Worm (Caenorhabditis elegans) whole organism, young adult: ENCODE data around the gene T21C9.9.

Experiments used
- B0019.2 ChIP-seq: fragments of 200-800 bp; sonication (Bioruptor generic); conservative IDR thresholded peaks from 2 replicates; pipeline ENCODE4 v1.3.6; 2022; ENCODE audit warnings: missing genetic modification reagents, missing genetic modification characterization, missing compliant biosample characterization
- B0035.1 ChIP-seq: sonication (generic microtip); optimal IDR thresholded peaks from 2 replicates; lab custom pipeline; 2016; ENCODE audit warnings: missing genetic modification characterization, mild to moderate bottlenecking, missing compliant biosample characterization, missing genotype, missing genetic modification reagents
- B0336.3 ChIP-seq: fragments of 200-800 bp; sonication (Bioruptor generic); IDR thresholded peaks from 2 replicates; pipeline ENCODE4 v1.3.6; 2022; ENCODE audit warnings: missing genetic modification characterization, missing compliant biosample characterization
- D2030.7 ChIP-seq: fragments of 200-800 bp; sonication (Bioruptor generic); IDR thresholded peaks from 2 replicates; pipeline ENCODE4 v1.3.6; 2022; ENCODE audit warnings: missing genetic modification reagents, missing genetic modification characterization, missing compliant biosample characterization
- F10E7.11 ChIP-seq: sonication (generic microtip); optimal IDR thresholded peaks from 2 replicates; lab custom pipeline; 2017; ENCODE audit warnings: mild to moderate bottlenecking, missing genetic modification characterization, moderate library complexity, missing compliant biosample characterization
- F23B12.7 ChIP-seq: sonication (generic microtip); optimal IDR thresholded peaks from 2 replicates; lab custom pipeline; 2017; ENCODE audit warnings: missing genetic modification characterization, mild to moderate bottlenecking, missing compliant biosample characterization, antibody characterized with exemption, moderate library complexity; ENCODE audit not compliant: insufficient read depth
- F33H1.4 ChIP-seq: fragments of 200-800 bp; sonication (Bioruptor generic); IDR thresholded peaks from 2 replicates; pipeline ENCODE4 v1.3.6; 2022; ENCODE audit warnings: missing genetic modification reagents, missing genetic modification characterization, missing compliant biosample characterization
- F39B2.1 ChIP-seq: fragments of 200-800 bp; sonication (Bioruptor generic); IDR thresholded peaks from 2 replicates; pipeline ENCODE4 v1.3.6; 2022; ENCODE audit warnings: missing genetic modification reagents, missing genetic modification characterization, missing compliant biosample characterization
- F49E8.2 ChIP-seq: sonication (generic microtip); optimal IDR thresholded peaks from 3 replicates; lab custom pipeline; 2017; ENCODE audit warnings: missing genetic modification characterization, mild to moderate bottlenecking, missing compliant biosample characterization, antibody characterized with exemption, moderate library complexity; ENCODE audit not compliant: insufficient read depth
- F55B11.4 ChIP-seq: sonication (generic microtip); optimal IDR thresholded peaks from 2 replicates; lab custom pipeline; 2016; ENCODE audit warnings: missing compliant biosample characterization, missing genetic modification characterization, borderline replicate concordance; ENCODE audit not compliant: insufficient read depth
- F57C9.4 ChIP-seq: sonication (generic microtip); optimal IDR thresholded peaks from 2 replicates; lab custom pipeline; 2017; ENCODE audit warnings: mild to moderate bottlenecking, missing genetic modification characterization, missing compliant biosample characterization
- K12H6.12 ChIP-seq: fragments of 200-800 bp; sonication (Bioruptor generic); optimal IDR thresholded peaks from 2 replicates; lab custom pipeline; 2018; ENCODE audit warnings: mild to moderate bottlenecking, missing genetic modification characterization, missing compliant biosample characterization
- T07F8.4 ChIP-seq: sonication (generic microtip); optimal IDR thresholded peaks from 2 replicates; lab custom pipeline; 2016; ENCODE audit warnings: mild to moderate bottlenecking, missing genetic modification characterization, moderate library complexity, missing compliant biosample characterization
- ZK185.1 ChIP-seq: sonication (generic microtip); optimal IDR thresholded peaks from 2 replicates; lab custom pipeline; 2016; ENCODE audit warnings: mild to moderate bottlenecking, missing genetic modification characterization, missing compliant biosample characterization; ENCODE audit not compliant: poor library complexity, severe bottlenecking
- akir-1 ChIP-seq: fragments of 200-800 bp; sonication (Bioruptor generic); optimal IDR thresholded peaks from 2 replicates; lab custom pipeline; 2018; ENCODE audit warnings: mild to moderate bottlenecking, missing genetic modification characterization, moderate library complexity, missing compliant biosample characterization
- atf-7 ChIP-seq: sonication (generic microtip); optimal IDR thresholded peaks from 2 replicates; lab custom pipeline; 2017; ENCODE audit warnings: mild to moderate bottlenecking, missing genetic modification characterization, missing compliant biosample characterization
- athp-1 ChIP-seq: sonication (generic microtip); optimal IDR thresholded peaks from 2 replicates; lab custom pipeline; 2017; ENCODE audit warnings: mild to moderate bottlenecking, missing genetic modification characterization, missing compliant biosample characterization
- attf-5 ChIP-seq: fragments of 200-800 bp; sonication (Bioruptor generic); optimal IDR thresholded peaks from 2 replicates; lab custom pipeline; 2018; ENCODE audit warnings: mild to moderate bottlenecking, missing genetic modification characterization, missing compliant biosample characterization
- bed-2 ChIP-seq: fragments of 200-800 bp; sonication (Bioruptor generic); IDR thresholded peaks from 2 replicates; pipeline ENCODE4 v1.3.6; 2022; ENCODE audit warnings: missing genetic modification reagents, missing genetic modification characterization, missing compliant biosample characterization
- ccch-3 ChIP-seq: fragments of 200-800 bp; sonication (Bioruptor generic); optimal IDR thresholded peaks from 2 replicates; lab custom pipeline; 2018; ENCODE audit warnings: mild to moderate bottlenecking, missing genetic modification characterization, missing compliant biosample characterization
- cebp-2 ChIP-seq: fragments of 200-800 bp; sonication (Bioruptor generic); IDR thresholded peaks from 2 replicates; pipeline ENCODE4 v1.3.6; 2022; ENCODE audit warnings: missing genetic modification characterization, missing compliant biosample characterization
- ceh-27 ChIP-seq: fragments of 200-800 bp; sonication (Bioruptor generic); optimal IDR thresholded peaks from 2 replicates; lab custom pipeline; 2018; ENCODE audit warnings: mild to moderate bottlenecking, missing genetic modification characterization, moderate library complexity, missing compliant biosample characterization
- chd-7 ChIP-seq: sonication (generic microtip); optimal IDR thresholded peaks from 2 replicates; lab custom pipeline; 2016; ENCODE audit warnings: mild to moderate bottlenecking, missing genetic modification characterization, moderate library complexity, missing compliant biosample characterization
- die-1 ChIP-seq: sonication (generic microtip); optimal IDR thresholded peaks from 2 replicates; lab custom pipeline; 2016; ENCODE audit warnings: missing genotype, mild to moderate bottlenecking, missing genetic modification characterization, missing compliant biosample characterization
- egl-18 ChIP-seq: fragments of 200-800 bp; sonication (Bioruptor generic); IDR thresholded peaks from 2 replicates; pipeline ENCODE4 v1.3.6; 2022; ENCODE audit warnings: missing genetic modification reagents, missing genetic modification characterization, missing compliant biosample characterization
- hrde-1 ChIP-seq: sonication (generic microtip); optimal IDR thresholded peaks from 2 replicates; lab custom pipeline; 2016; ENCODE audit warnings: missing genetic modification characterization, mild to moderate bottlenecking, missing compliant biosample characterization, moderate library complexity, missing genotype, missing genetic modification reagents, borderline replicate concordance
- let-526 ChIP-seq: fragments of 200-800 bp; sonication (Bioruptor generic); IDR thresholded peaks from 2 replicates; pipeline ENCODE4 v1.3.6; 2022; ENCODE audit warnings: missing genetic modification reagents, missing genetic modification characterization, missing compliant biosample characterization
- let-607 ChIP-seq, 2 experiments: fragments of 200-800 bp in 1 of 2; sonication (Bioruptor generic) in 1 of 2; sonication (generic microtip) in 1 of 2; optimal IDR thresholded peaks; 2 replicates each; lab custom pipeline; 2016 to 2018; ENCODE audit warnings: mild to moderate bottlenecking in 2 of 2, missing compliant biosample characterization in 2 of 2, missing genetic modification characterization in 2 of 2, moderate library complexity in 2 of 2, missing genotype in 1 of 2
- lin-26 ChIP-seq: fragments of 200-800 bp; sonication (Bioruptor generic); IDR thresholded peaks from 2 replicates; pipeline ENCODE4 v1.3.6; 2022; ENCODE audit warnings: missing genetic modification reagents, missing genetic modification characterization, missing compliant biosample characterization
- lin-35 ChIP-seq, 3 experiments: fragments of 150-350 bp in 2 of 3; sonication (generic microtip) in 1 of 3; optimal IDR thresholded peaks; 2 replicates each; lab custom pipeline; 2014 to 2018; ENCODE audit warnings: missing biosample characterization in 3 of 3, missing genetic modification characterization in 3 of 3, missing genetic modification reagents in 3 of 3
- lin-40 ChIP-seq: sonication (generic microtip); optimal IDR thresholded peaks from 2 replicates; lab custom pipeline; 2016; ENCODE audit warnings: missing genetic modification characterization, mild to moderate bottlenecking, missing compliant biosample characterization, missing genotype, missing genetic modification reagents
- madf-3 ChIP-seq: fragments of 200-800 bp; sonication (Bioruptor generic); IDR thresholded peaks from 2 replicates; pipeline ENCODE4 v1.3.6; 2022; ENCODE audit warnings: missing genetic modification reagents, missing genetic modification characterization, missing compliant biosample characterization
- madf-6 ChIP-seq: fragments of 200-800 bp; sonication (Bioruptor generic); IDR thresholded peaks from 2 replicates; pipeline ENCODE4 v1.3.6; 2022; ENCODE audit warnings: missing genetic modification reagents, missing genetic modification characterization, missing compliant biosample characterization
- mel-28 ChIP-seq: sonication (generic microtip); optimal IDR thresholded peaks from 2 replicates; lab custom pipeline; 2016; ENCODE audit warnings: borderline replicate concordance, mild to moderate bottlenecking, missing genetic modification characterization, missing compliant biosample characterization
- mxl-1 ChIP-seq: sonication (generic microtip); optimal IDR thresholded peaks from 2 replicates; lab custom pipeline; 2016; ENCODE audit warnings: missing genetic modification characterization, missing compliant biosample characterization
- nfya-2 ChIP-seq: fragments of 200-800 bp; sonication (Bioruptor generic); IDR thresholded peaks from 2 replicates; pipeline ENCODE4 v1.3.6; 2022; ENCODE audit warnings: missing genetic modification reagents, missing genetic modification characterization, missing compliant biosample characterization
- nhr-179 ChIP-seq: sonication (generic microtip); optimal IDR thresholded peaks from 2 replicates; lab custom pipeline; 2016; ENCODE audit warnings: mild to moderate bottlenecking, missing genetic modification characterization, missing compliant biosample characterization
- nhr-80 ChIP-seq: sonication (generic microtip); optimal IDR thresholded peaks from 2 replicates; lab custom pipeline; 2016; ENCODE audit warnings: missing genetic modification characterization, missing compliant biosample characterization
- repo-1 ChIP-seq: sonication (generic microtip); optimal IDR thresholded peaks from 2 replicates; lab custom pipeline; 2017; ENCODE audit warnings: mild to moderate bottlenecking, missing genetic modification characterization, missing compliant biosample characterization
- rpc-1 ChIP-seq, 2 experiments: fragments of 150-350 bp in 1 of 2; sonication (generic microtip) in 1 of 2; optimal IDR thresholded peaks; 2 replicates each; lab custom pipeline; 2014 to 2018; ENCODE audit warnings: missing biosample characterization in 1 of 2, missing genetic modification characterization in 1 of 2, missing genetic modification reagents in 1 of 2, missing genotype in 1 of 2
- sdz-38 ChIP-seq: sonication (generic microtip); optimal IDR thresholded peaks from 2 replicates; lab custom pipeline; 2016; ENCODE audit warnings: missing genotype, missing genetic modification characterization, missing compliant biosample characterization
- snpc-3.4 ChIP-seq: sonication (generic microtip); optimal IDR thresholded peaks from 2 replicates; lab custom pipeline; 2017; ENCODE audit warnings: missing genetic modification characterization, mild to moderate bottlenecking, missing compliant biosample characterization, antibody characterized with exemption, moderate library complexity, missing genotype, missing genetic modification reagents
- somi-1 ChIP-seq: fragments of 200-800 bp; sonication (Bioruptor generic); optimal IDR thresholded peaks from 2 replicates; lab custom pipeline; 2018; ENCODE audit warnings: mild to moderate bottlenecking, missing genetic modification characterization, missing compliant biosample characterization
- sptf-2 ChIP-seq: fragments of 200-800 bp; sonication (Bioruptor generic); optimal IDR thresholded peaks from 2 replicates; lab custom pipeline; 2018; ENCODE audit warnings: mild to moderate bottlenecking, missing genetic modification characterization, missing compliant biosample characterization
- tbp1 ChIP-seq: fragments of 200-800 bp; sonication (Bioruptor generic); optimal IDR thresholded peaks from 2 replicates; lab custom pipeline; 2018; ENCODE audit warnings: mild to moderate bottlenecking, missing genetic modification characterization, missing compliant biosample characterization
- xnd-1 ChIP-seq: sonication (generic microtip); optimal IDR thresholded peaks from 2 replicates; lab custom pipeline; 2016; ENCODE audit warnings: missing genotype, missing genetic modification reagents, missing genetic modification characterization, missing compliant biosample characterization
- ztf-3 ChIP-seq: fragments of 200-800 bp; sonication (Bioruptor generic); optimal IDR thresholded peaks from 2 replicates; lab custom pipeline; 2018; ENCODE audit warnings: mild to moderate bottlenecking, missing genetic modification characterization, missing compliant biosample characterization
- ztf-6 ChIP-seq: fragments of 200-800 bp; sonication (Bioruptor generic); IDR thresholded peaks from 2 replicates; pipeline ENCODE4 v1.3.6; 2022; ENCODE audit warnings: missing genetic modification reagents, missing genetic modification characterization, missing compliant biosample characterization

The T21C9.9 gene

DNA sequence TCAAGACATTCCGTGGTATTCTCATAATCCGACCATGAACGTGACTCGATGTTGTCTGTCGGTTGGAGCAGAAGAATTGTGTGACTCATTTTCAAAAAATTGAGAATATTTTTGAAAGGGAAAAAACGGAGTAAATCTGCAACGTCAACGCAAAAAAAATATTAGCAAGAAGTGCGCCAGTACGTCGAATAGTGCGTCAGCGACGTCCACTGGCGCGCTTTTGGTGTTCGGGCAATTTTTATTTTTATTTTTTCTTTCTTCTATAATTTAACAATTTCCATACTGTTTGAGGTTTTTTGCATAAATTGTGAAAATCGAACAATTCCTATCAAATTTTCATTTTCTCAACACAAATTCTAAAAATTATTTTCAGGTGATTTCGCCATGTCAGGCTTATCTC is 13.4 kb downstream of the T21C9.9 start, which contains the start of the genes erh-1 and lpd-9 (continued):
- TF ChIP-seq let-526 (GFP tag; lab: Robert Waterston, UW) (no peak), cebp-2 (GFP tag; lab: Robert Waterston, UW) (no peak), nhr-179 (tag; lab: Kevin White, UChicago) (no peak), lin-26 (GFP tag; lab: Robert Waterston, UW) (no peak), athp-1 (no peak), F33H1.4 (GFP tag; lab: Robert Waterston, UW) (peak; percentile 56), sdz-38 (no peak), B0336.3 (peak; percentile 81), sptf-2 (GFP tag; lab: Kevin White, UChicago) (no peak), akir-1 (GFP tag; lab: Kevin White, UChicago) (no peak), lin-40 (peak; percentile 81), xnd-1 (tag; lab: Kevin White, UChicago) (peak; percentile 41), F49E8.2 (tag; lab: Kevin White, UChicago) (no peak), attf-5 (GFP tag; lab: Kevin White, UChicago) (peak; percentile 50), let-607 (tag; optimal IDR thresholded peaks at IDR 0.05; lab: Kevin White, UChicago) (peak; percentile 38 to 78), B0019.2 (GFP tag; lab: Robert Waterston, UW) (no peak), F55B11.4 (tag; lab: Kevin White, UChicago) (no peak), F23B12.7 (tag; lab: Kevin White, UChicago) (peak; percentile 13), tbp1 (GFP tag; lab: Kevin White, UChicago) (peak; percentile 52), ztf-3 (GFP tag; lab: Kevin White, UChicago) (no peak), ccch-3 (GFP tag; lab: Kevin White, UChicago) (no peak), B0035.1 (no peak), snpc-3.4 (peak; percentile 73), die-1 (no peak), atf-7 (tag; lab: Kevin White, UChicago) (peak; percentile 2), madf-6 (GFP tag; lab: Robert Waterston, UW) (peak; percentile 71), bed-2 (GFP tag; lab: Robert Waterston, UW) (no peak), ZK185.1 (tag; lab: Kevin White, UChicago) (peak; percentile 43), F39B2.1 (GFP tag; lab: Robert Waterston, UW) (no peak), chd-7 (no peak), rpc-1 (optimal IDR thresholded peaks at IDR 0.05; lab: Kevin White, UChicago) (no peak), rpc-1 (tag; optimal IDR thresholded peaks at IDR 0.05; lab: Kevin White, UChicago) (no peak), egl-18 (GFP tag; lab: Robert Waterston, UW) (no peak), K12H6.12 (tag; lab: Kevin White, UChicago) (no peak), F10E7.11 (no peak), D2030.7 (GFP tag; lab: Robert Waterston, UW) (peak; percentile 43; the same call in 1 of the 2 replicates), repo-1 (tag; lab: Kevin White, UChicago) (peak; percentile 70), F57C9.4 (tag; lab: Kevin White, UChicago) (no peak), ztf-6 (GFP tag; lab: Robert Waterston, UW) (no peak), ceh-27 (GFP tag; lab: Kevin White, UChicago) (peak; percentile 7), hrde-1 (peak; percentile 1), mel-28 (tag; lab: Kevin White, UChicago) (no peak), nhr-80 (tag; lab: Kevin White, UChicago) (peak; percentile 46), nfya-2 (GFP tag; lab: Robert Waterston, UW) (no peak), lin-35 (GFP tag; optimal IDR thresholded peaks at IDR 0.05; lab: Kevin White, UChicago) (peak in 1 of 3 experiments; percentile 84), mxl-1 (tag; lab: Kevin White, UChicago) (no peak), somi-1 (no peak), T07F8.4 (no peak), madf-3 (GFP tag; lab: Robert Waterston, UW) (peak; percentile 77; the same call in 1 of the 2 replicates)
